Worm (Caenorhabditis elegans) whole organism, early embryonic: ENCODE results near the gene msp-56.
"Not testable (repeated sequence)": the region's sequence is repeated elsewhere in the genome, so short reads cannot be mapped to it uniquely, and the experiment has no call there.

Source experiments
- B0310.2 ChIP-seq: sonication (generic microtip); optimal IDR thresholded peaks from 2 replicates; lab custom pipeline; 2016; ENCODE audit warnings: mild to moderate bottlenecking, missing genetic modification characterization, missing compliant biosample characterization
- F13C5.2 ChIP-seq: sonication (generic microtip); optimal IDR thresholded peaks from 2 replicates; lab custom pipeline; 2017; ENCODE audit warnings: mild to moderate bottlenecking, missing genetic modification characterization, inconsistent platforms, missing compliant biosample characterization
- aly-1 ChIP-seq: sonication (generic microtip); optimal IDR thresholded peaks from 2 replicates; lab custom pipeline; 2016; ENCODE audit warnings: missing genetic modification characterization, missing compliant biosample characterization
- ama-1 ChIP-seq: fragments of 150-350 bp; optimal IDR thresholded peaks from 2 replicates; lab custom pipeline; 2014
- ceh-13 ChIP-seq: fragments of 200-800 bp; sonication (Bioruptor generic); optimal IDR thresholded peaks from 2 replicates; lab custom pipeline; 2018; ENCODE audit warnings: mild to moderate bottlenecking, missing genetic modification characterization, missing compliant biosample characterization
- ceh-36 ChIP-seq: sonication (generic microtip); optimal IDR thresholded peaks from 2 replicates; lab custom pipeline; 2016; ENCODE audit warnings: missing genetic modification characterization, inconsistent platforms, missing compliant biosample characterization
- ets-7 ChIP-seq: sonication (generic microtip); optimal IDR thresholded peaks from 2 replicates; lab custom pipeline; 2016; ENCODE audit warnings: missing genotype, missing genetic modification characterization, missing compliant biosample characterization
- flt-1 ChIP-seq: fragments of 200-800 bp; sonication (Bioruptor generic); IDR thresholded peaks from 2 replicates; pipeline ENCODE4 v1.3.6; 2022; ENCODE audit warnings: missing genetic modification characterization, missing compliant biosample characterization
- hmbx-1 ChIP-seq: sonication (generic microtip); optimal IDR thresholded peaks from 2 replicates; lab custom pipeline; 2016; ENCODE audit warnings: mild to moderate bottlenecking, missing genetic modification characterization, missing compliant biosample characterization
- hmg-4 ChIP-seq: fragments of 200-800 bp; sonication (Bioruptor generic); optimal IDR thresholded peaks from 2 replicates; lab custom pipeline; 2018; ENCODE audit warnings: mild to moderate bottlenecking, missing genetic modification characterization, missing compliant biosample characterization
- hnd-1 ChIP-seq: sonication (generic microtip); optimal IDR thresholded peaks from 2 replicates; lab custom pipeline; 2016; ENCODE audit warnings: missing genetic modification characterization, missing compliant biosample characterization
- pes-1 ChIP-seq: fragments of 200-800 bp; sonication (Bioruptor generic); IDR thresholded peaks from 2 replicates; pipeline ENCODE4 v1.3.6; 2022; ENCODE audit warnings: missing genetic modification reagents, missing genetic modification characterization, missing compliant biosample characterization
- scrt-1 ChIP-seq: fragments of 200-800 bp; sonication (Bioruptor generic); IDR thresholded peaks from 2 replicates; pipeline ENCODE4 v1.3.6; 2022; ENCODE audit warnings: missing genetic modification characterization, missing compliant biosample characterization
- sea-1 ChIP-seq: fragments of 200-800 bp; sonication (Bioruptor generic); conservative IDR thresholded peaks from 2 replicates; pipeline ENCODE4 v1.3.6; 2022; ENCODE audit warnings: missing genetic modification characterization, missing compliant biosample characterization
- tbx-11 ChIP-seq: fragments of 200-800 bp; sonication (Bioruptor generic); IDR thresholded peaks from 2 replicates; pipeline ENCODE4 v1.3.6; 2022; ENCODE audit warnings: missing genetic modification characterization, missing compliant biosample characterization
- tbx-37 ChIP-seq: fragments of 200-800 bp; sonication (Bioruptor generic); conservative IDR thresholded peaks from 2 replicates; pipeline ENCODE4 v1.3.6; 2022; ENCODE audit warnings: missing genetic modification reagents, missing genetic modification characterization, missing compliant biosample characterization
- tra-4 ChIP-seq: sonication (generic microtip); optimal IDR thresholded peaks from 2 replicates; lab custom pipeline; 2017; ENCODE audit warnings: missing genetic modification characterization, missing compliant biosample characterization

msp-56 gene

ce11 chrIV:9824480-9824879, 16.9 kb upstream of the msp-56 start, which contains the start of gene catp-6:
catp-6 (minus strand) TSS chrIV:9824580.
- no peak for TF ChIP-seq pes-1 (GFP tag; lab: Robert Waterston, UW)
- TF ChIP-seq ceh-36 (tag; lab: Kevin White, UChicago), result no peak
- no peak for TF ChIP-seq tbx-37
- TF ChIP-seq F13C5.2, result no peak
- no peak for TF ChIP-seq B0310.2 (tag; lab: Kevin White, UChicago)
- TF ChIP-seq flt-1 (GFP tag; lab: Robert Waterston, UW), result no peak
- TF ChIP-seq aly-1, result no peak
- no peak for TF ChIP-seq ceh-13 (GFP tag; lab: Kevin White, UChicago)
- TF ChIP-seq tra-4 (tag; lab: Kevin White, UChicago), result no peak
- TF ChIP-seq tbx-11 (GFP tag; lab: Robert Waterston, UW), result no peak
- no peak for TF ChIP-seq ets-7
- no peak for TF ChIP-seq hmbx-1 (tag; lab: Kevin White, UChicago)
- no peak for TF ChIP-seq scrt-1 (GFP tag; lab: Robert Waterston, UW)
- TF ChIP-seq sea-1 (GFP tag; lab: Robert Waterston, UW), result no peak

DNA sequence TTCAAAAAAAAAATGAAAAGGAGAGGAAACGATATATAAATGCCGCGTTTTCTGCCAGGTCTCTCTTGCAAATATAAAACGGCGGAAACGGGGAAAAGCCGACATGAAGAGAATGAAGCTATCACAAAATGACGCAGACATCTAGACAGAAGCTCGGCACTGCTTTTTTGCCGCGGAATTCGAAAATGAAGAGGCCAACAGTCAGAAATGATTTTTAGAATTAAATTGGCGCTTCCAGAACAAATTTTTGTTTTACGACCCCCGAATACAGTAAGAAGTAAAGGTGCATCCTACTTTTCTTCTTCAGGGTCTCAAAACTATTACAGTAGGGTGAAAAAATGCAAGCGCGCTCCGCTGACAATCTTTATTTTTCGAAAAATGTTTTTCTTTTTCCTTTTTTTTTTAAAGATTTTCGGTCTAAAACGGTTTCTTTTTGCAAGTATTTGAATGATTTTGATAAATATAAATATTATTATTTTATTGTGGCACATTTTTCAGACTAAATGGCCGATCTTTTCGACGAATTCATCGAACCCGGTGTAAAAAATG, 16.1 kb upstream of the msp-56 start, which contains the start of gene mtr-4:
TSS of gene mtr-4 (plus strand) at position 499 of the 549 bp plus-strand sequence.
- TF ChIP-seq sea-1 (GFP tag; lab: Robert Waterston, UW), result no peak
- TF ChIP-seq ceh-36 (tag; lab: Kevin White, UChicago), result no peak

DNA sequence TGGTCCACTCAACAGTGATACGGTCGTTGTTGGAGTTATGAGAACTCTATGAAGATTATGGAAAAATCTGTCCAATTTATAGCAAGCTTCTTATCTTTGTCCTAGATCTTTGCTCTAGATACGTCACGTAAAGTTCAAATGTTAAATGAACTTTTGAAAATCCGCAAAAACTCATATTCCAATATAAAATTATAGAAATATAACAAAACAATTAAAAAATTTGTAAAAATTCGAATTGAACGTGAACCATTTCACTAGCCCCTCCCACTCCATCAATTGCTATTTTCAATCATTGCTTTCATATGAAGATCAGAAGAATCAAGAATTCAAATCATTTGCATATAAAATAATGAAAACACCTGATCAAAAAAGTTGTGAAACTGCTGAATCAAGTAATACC, 8.8 kb upstream of the msp-56 start, which contains the start of gene kin-21:
TSS of gene kin-21 (plus strand) at position 301 of the 400 bp plus-strand sequence.
- TF ChIP-seq B0310.2 (tag; lab: Kevin White, UChicago), result no peak
- no peak for TF ChIP-seq ceh-36 (tag; lab: Kevin White, UChicago)
- no peak for TF ChIP-seq flt-1 (GFP tag; lab: Robert Waterston, UW)
- no peak for TF ChIP-seq tbx-37
- TF ChIP-seq sea-1 (GFP tag; lab: Robert Waterston, UW), result no peak
- no peak for TF ChIP-seq tra-4 (tag; lab: Kevin White, UChicago)
- TF ChIP-seq aly-1, result no peak
- TF ChIP-seq hmg-4 (GFP tag; lab: Kevin White, UChicago), result no peak
- TF ChIP-seq hmbx-1 (tag; lab: Kevin White, UChicago), result no peak
- TF ChIP-seq scrt-1 (GFP tag; lab: Robert Waterston, UW), result no peak
- no peak for TF ChIP-seq tbx-11 (GFP tag; lab: Robert Waterston, UW)
- TF ChIP-seq ets-7, result no peak
- TF ChIP-seq F13C5.2, result no peak
- no peak for TF ChIP-seq ama-1 (lab: Kevin White, UChicago)
- TF ChIP-seq hnd-1 (tag; lab: Kevin White, UChicago), result no peak
- TF ChIP-seq ceh-13 (GFP tag; lab: Kevin White, UChicago), result no peak

DNA sequence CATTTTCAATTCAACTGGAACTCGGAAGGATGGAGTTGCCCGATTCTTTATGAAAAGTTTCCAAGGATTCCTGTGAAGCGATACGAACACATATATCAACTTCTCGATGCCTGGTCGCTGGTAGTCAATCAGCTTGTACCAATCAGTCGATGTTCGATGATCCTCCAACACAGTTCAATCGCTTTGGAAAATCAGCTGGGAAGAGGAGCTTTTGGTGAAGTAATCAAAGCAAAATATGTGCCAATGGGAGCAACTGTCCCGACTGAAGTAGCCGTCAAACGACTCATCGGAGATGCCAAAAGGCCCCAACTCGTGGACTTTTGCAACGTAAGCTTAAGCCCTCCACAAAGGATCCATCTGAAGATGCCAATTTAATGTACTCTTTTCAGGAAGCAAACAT, 8.0 kb upstream of the msp-56 start:
- no peak for TF ChIP-seq aly-1
- no peak for TF ChIP-seq sea-1 (GFP tag; lab: Robert Waterston, UW)
- no peak for TF ChIP-seq flt-1 (GFP tag; lab: Robert Waterston, UW)
- no peak for TF ChIP-seq ets-7
- no peak for TF ChIP-seq F13C5.2
- no peak for TF ChIP-seq tbx-37
- no peak for TF ChIP-seq B0310.2 (tag; lab: Kevin White, UChicago)
- no peak for TF ChIP-seq hnd-1 (tag; lab: Kevin White, UChicago)
- no peak for TF ChIP-seq hmbx-1 (tag; lab: Kevin White, UChicago)
- no peak for TF ChIP-seq ama-1 (lab: Kevin White, UChicago)
- TF ChIP-seq tra-4 (tag; lab: Kevin White, UChicago), result no peak
- TF ChIP-seq scrt-1 (GFP tag; lab: Robert Waterston, UW), result no peak
- no peak for TF ChIP-seq tbx-11 (GFP tag; lab: Robert Waterston, UW)
- TF ChIP-seq hmg-4 (GFP tag; lab: Kevin White, UChicago), result no peak
- TF ChIP-seq ceh-36 (tag; lab: Kevin White, UChicago), result no peak

ce11 chrIV:9836317-9836716, 5.0 kb upstream of the msp-56 start, which contains the start of gene msp-81:
msp-81 (minus strand) TSS chrIV:9836417.
- TF ChIP-seq pes-1 (GFP tag; lab: Robert Waterston, UW) (no peak), tra-4 (tag; lab: Kevin White, UChicago) (no peak), aly-1 (no peak), F13C5.2 (no peak), tbx-11 (GFP tag; lab: Robert Waterston, UW) (no peak), ceh-36 (tag; lab: Kevin White, UChicago) (no peak), hmbx-1 (tag; lab: Kevin White, UChicago) (no peak), hnd-1 (tag; lab: Kevin White, UChicago) (no peak), ceh-13 (GFP tag; lab: Kevin White, UChicago) (no peak), B0310.2 (tag; lab: Kevin White, UChicago) (no peak), hmg-4 (GFP tag; lab: Kevin White, UChicago) (no peak), ets-7 (no peak)

ce11 chrIV:9837349-9837748, 4.0 kb upstream of the msp-56 start, which contains the start of gene msp-10:
msp-10 (plus strand) TSS chrIV:9837649.
- TF ChIP-seq scrt-1 (GFP tag; lab: Robert Waterston, UW); tbx-11 (GFP tag; lab: Robert Waterston, UW); F13C5.2: not testable (repeated sequence)

DNA sequence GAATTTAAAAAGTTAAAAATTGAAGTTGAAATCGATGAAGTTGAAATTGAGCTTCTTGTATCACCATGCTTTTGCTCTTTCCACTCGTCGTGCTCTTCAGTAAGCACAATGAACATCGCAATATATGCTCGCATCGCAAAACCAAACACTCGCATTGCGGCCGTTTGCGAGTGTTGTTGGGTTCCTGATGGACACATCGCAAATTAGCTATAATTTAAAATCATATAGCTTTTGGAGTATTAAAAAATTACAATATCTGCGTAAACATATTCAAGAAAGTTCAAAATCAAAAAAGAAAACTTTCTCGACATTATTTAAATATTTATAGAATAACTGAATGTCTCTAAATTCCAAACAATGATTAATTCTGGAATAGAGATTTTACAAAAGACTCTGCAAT, 731 bp downstream of the msp-56 start, which contains the start of gene K07F5.17:
TSS of gene K07F5.17 (plus strand) at position 301 of the 400 bp plus-strand sequence.
- TF ChIP-seq tbx-37 (no peak), ceh-36 (tag; lab: Kevin White, UChicago) (no peak), aly-1 (no peak), hnd-1 (tag; lab: Kevin White, UChicago) (no peak), ama-1 (lab: Kevin White, UChicago) (no peak), F13C5.2 (no peak), B0310.2 (tag; lab: Kevin White, UChicago) (no peak), tra-4 (tag; lab: Kevin White, UChicago) (no peak), ets-7 (no peak), scrt-1 (GFP tag; lab: Robert Waterston, UW) (no peak), flt-1 (GFP tag; lab: Robert Waterston, UW) (no peak), hmbx-1 (tag; lab: Kevin White, UChicago) (no peak), ceh-13 (GFP tag; lab: Kevin White, UChicago) (no peak), hmg-4 (GFP tag; lab: Kevin White, UChicago) (no peak), pes-1 (GFP tag; lab: Robert Waterston, UW) (no peak), tbx-11 (GFP tag; lab: Robert Waterston, UW) (no peak), sea-1 (GFP tag; lab: Robert Waterston, UW) (no peak)
